Worm (Caenorhabditis elegans): ENCODE measurements around the gene F13B6.1.

The F13B6.1 gene

ce11 chrIV:7453661-7454159 lies 2.6 kb upstream of the F13B6.1 start:
- no peak for TF ChIP-seq unc-62 (GFP tag; optimal IDR thresholded peaks at IDR 0.05)

- no peak for TF ChIP-seq unc-62 (GFP tag; optimal IDR thresholded peaks at IDR 0.05)
These were observed 1.4 kb upstream of the F13B6.1 start for ce11 chrIV:7454890-7455289.

- no peak for TF ChIP-seq unc-62 (GFP tag; optimal IDR thresholded peaks at IDR 0.05)
These were observed 3.9 kb downstream of the F13B6.1 start, which contains the start of gene F13B6.2 for ce11 chrIV:7460225-7460624. Gene F13B6.2, minus strand, starts transcription at chrIV:7460325.

- TF ChIP-seq unc-62 (GFP tag; optimal IDR thresholded peaks at IDR 0.05), result no peak
These were observed 9.5 kb downstream of the F13B6.1 start, which contains the start of gene F13B6.3 for ce11 chrIV:7465857-7466256. Gene F13B6.3, minus strand, starts transcription at chrIV:7465957.

- no peak for TF ChIP-seq unc-62 (GFP tag; optimal IDR thresholded peaks at IDR 0.05)
These were observed 10.8 kb downstream of the F13B6.1 start for ce11 chrIV:7467170-7467569.

- no peak for TF ChIP-seq unc-62 (GFP tag; optimal IDR thresholded peaks at IDR 0.05)
These were observed 12.3 kb downstream of the F13B6.1 start for ce11 chrIV:7468638-7469037.

- TF ChIP-seq unc-62 (GFP tag; optimal IDR thresholded peaks at IDR 0.05), result no peak
These were observed 13.6 kb downstream of the F13B6.1 start, which contains the start of gene F55G1.7 for ce11 chrIV:7469782-7470413. Gene F55G1.7, minus strand, starts transcription at chrIV:7469832.

- no peak for TF ChIP-seq unc-62 (GFP tag; optimal IDR thresholded peaks at IDR 0.05)
These were observed 16.9 kb downstream of the F13B6.1 start, which contains the start of the genes plk-3 and F55G1.6 for ce11 chrIV:7473159-7473649. Gene plk-3, minus strand, starts transcription at chrIV:7473209. Gene F55G1.6, plus strand, starts transcription at chrIV:7473517.

ce11 chrIV:7474826-7475225 lies 18.5 kb downstream of the F13B6.1 start, which contains the start of gene slc-25A18.2:
Gene slc-25A18.2, plus strand, starts transcription at chrIV:7475041.
- no peak for TF ChIP-seq unc-62 (GFP tag; optimal IDR thresholded peaks at IDR 0.05)

ce11 chrIV:7477197-7477596 lies 20.9 kb downstream of the F13B6.1 start, which contains the start of gene pycr-4:
Gene pycr-4, minus strand, starts transcription at chrIV:7477297.
- no peak for TF ChIP-seq unc-62 (GFP tag; optimal IDR thresholded peaks at IDR 0.05)

- no peak for TF ChIP-seq unc-62 (GFP tag; optimal IDR thresholded peaks at IDR 0.05)
These were observed 21.4 kb downstream of the F13B6.1 start for ce11 chrIV:7477697-7478096.

ce11 chrIV:7478134-7478533 lies 21.8 kb downstream of the F13B6.1 start, which contains the start of gene rod-1:
Gene rod-1, plus strand, starts transcription at chrIV:7478452.
- TF ChIP-seq unc-62 (GFP tag; optimal IDR thresholded peaks at IDR 0.05), result no peak

ce11 chrIV:7486201-7486947 lies 30.0 kb downstream of the F13B6.1 start, which contains the start of the genes his-61 and his-62:
Gene his-61, minus strand, starts transcription at chrIV:7486217.
Gene his-62, plus strand, starts transcription at chrIV:7486545.
- TF ChIP-seq unc-62 (GFP tag; optimal IDR thresholded peaks at IDR 0.05), result no peak

ce11 chrIV:7487554-7488456 lies 31.5 kb downstream of the F13B6.1 start, which contains the start of the genes his-60 and his-59:
Gene his-60, minus strand, starts transcription at chrIV:7487992.
Gene his-59, plus strand, starts transcription at chrIV:7488249.
- TF ChIP-seq unc-62 (GFP tag; optimal IDR thresholded peaks at IDR 0.05), result no peak

ce11 chrIV:7488457-7488783 lies 32.1 kb downstream of the F13B6.1 start:
- TF ChIP-seq unc-62 (GFP tag; optimal IDR thresholded peaks at IDR 0.05), result no peak

All from whole organism, dauer.